Worm (Caenorhabditis elegans) whole organism, young adult: ENCODE measurements around the gene fbxc-54.

Source experiments
- F49E8.2 ChIP-seq: sonication (generic microtip); optimal IDR thresholded peaks from 3 replicates; lab custom pipeline; 2017; ENCODE audit warnings: missing genetic modification characterization, mild to moderate bottlenecking, missing compliant biosample characterization, antibody characterized with exemption, moderate library complexity; ENCODE audit not compliant: insufficient read depth
- F52B5.7 ChIP-seq: sonication (generic microtip); optimal IDR thresholded peaks from 2 replicates; lab custom pipeline; 2016; ENCODE audit warnings: mild to moderate bottlenecking, missing genetic modification characterization, missing compliant biosample characterization
- akir-1 ChIP-seq: fragments of 200-800 bp; sonication (Bioruptor generic); optimal IDR thresholded peaks from 2 replicates; lab custom pipeline; 2018; ENCODE audit warnings: mild to moderate bottlenecking, missing genetic modification characterization, moderate library complexity, missing compliant biosample characterization
- athp-1 ChIP-seq: sonication (generic microtip); optimal IDR thresholded peaks from 2 replicates; lab custom pipeline; 2017; ENCODE audit warnings: mild to moderate bottlenecking, missing genetic modification characterization, missing compliant biosample characterization
- die-1 ChIP-seq: sonication (generic microtip); optimal IDR thresholded peaks from 2 replicates; lab custom pipeline; 2016; ENCODE audit warnings: missing genotype, mild to moderate bottlenecking, missing genetic modification characterization, missing compliant biosample characterization
- him-1 ChIP-seq: sonication (generic microtip); optimal IDR thresholded peaks from 2 replicates; lab custom pipeline; 2016; ENCODE audit warnings: missing genotype, missing genetic modification reagents, missing genetic modification characterization, missing compliant biosample characterization
- hsf-1 ChIP-seq: fragments of 200-800 bp; sonication (Bioruptor generic); IDR thresholded peaks from 2 replicates; pipeline ENCODE4 v1.3.6; 2022; ENCODE audit warnings: missing genetic modification reagents, missing genetic modification characterization, missing compliant biosample characterization
- lag-1 ChIP-seq: fragments of 200-800 bp; sonication (Bioruptor generic); IDR thresholded peaks from 2 replicates; pipeline ENCODE4 v1.3.6; 2022; ENCODE audit warnings: missing genetic modification reagents, missing genetic modification characterization, missing compliant biosample characterization
- nfya-1 ChIP-seq: sonication (generic microtip); optimal IDR thresholded peaks from 2 replicates; lab custom pipeline; 2017; ENCODE audit warnings: antibody characterized with exemption, missing compliant biosample characterization, missing genetic modification characterization, borderline replicate concordance; ENCODE audit not compliant: insufficient read depth
- pha-4 ChIP-seq: fragments of 150-350 bp; sonication (generic microtip); optimal IDR thresholded peaks from 2 replicates; lab custom pipeline; 2014; ENCODE audit warnings: missing biosample characterization, missing genetic modification reagents, missing genetic modification characterization
- sea-2 ChIP-seq: fragments of 200-800 bp; sonication (Bioruptor generic); IDR thresholded peaks from 2 replicates; pipeline ENCODE4 v1.3.6; 2022; ENCODE audit warnings: missing genetic modification characterization, missing compliant biosample characterization
- ztf-25 ChIP-seq: fragments of 200-800 bp; sonication (Bioruptor generic); IDR thresholded peaks from 2 replicates; pipeline ENCODE4 v1.3.6; 2022; ENCODE audit warnings: missing genetic modification reagents, missing genetic modification characterization, missing compliant biosample characterization

DNA sequence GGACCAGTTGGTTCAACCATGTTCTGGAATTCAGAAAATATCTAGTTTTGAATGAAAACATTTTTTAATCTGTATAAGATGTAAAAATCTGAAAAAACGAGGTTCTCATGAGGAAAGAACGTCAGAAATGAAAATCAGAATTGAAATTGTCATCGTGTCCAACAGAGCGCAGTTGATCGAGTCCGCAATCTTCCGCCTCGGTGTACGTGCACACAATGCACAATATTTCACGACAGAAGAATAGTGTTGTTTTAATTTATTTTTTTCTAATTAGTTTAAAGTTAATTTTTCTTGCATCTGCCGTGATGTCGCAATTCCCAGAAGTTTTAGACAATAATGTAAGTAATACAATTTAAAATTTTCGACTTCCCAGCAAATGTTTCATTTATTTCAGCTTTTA, 12.1 kb downstream of the fbxc-54 start, which contains the start of gene nfyc-1:
- TF ChIP-seq nfya-1 (tag; lab: Kevin White, UChicago) (no peak), lag-1 (GFP tag; lab: Robert Waterston, UW) (no peak), hsf-1 (GFP tag; lab: Robert Waterston, UW) (no peak), athp-1 (tag; lab: Kevin White, UChicago) (no peak), F52B5.7 (no peak), him-1 (tag; lab: Kevin White, UChicago) (no peak), ztf-25 (GFP tag; lab: Robert Waterston, UW) (no peak), sea-2 (no peak), die-1 (tag; lab: Kevin White, UChicago) (no peak), pha-4 (tag; lab: Kevin White, UChicago) (no peak), F49E8.2 (tag; lab: Kevin White, UChicago) (no peak), akir-1 (GFP tag; lab: Kevin White, UChicago) (no peak)
